Fruit fly (Drosophila melanogaster) whole organism, wandering third instar larva: ENCODE data around the gene Myc.

Experiments used
- Abd-B ChIP-seq: fragments of >200 bp; optimal IDR thresholded peaks from 2 replicates; lab custom pipeline; 2017; ENCODE audit warnings: missing biosample characterization, missing genetic modification characterization
- CG32264 ChIP-seq: fragments of 200-800 bp; sonication (Bioruptor generic); optimal IDR thresholded peaks from 2 replicates; lab custom pipeline; 2016; ENCODE audit warnings: missing biosample characterization, missing genetic modification characterization
- CG9705 ChIP-seq: fragments of 200-800 bp; sonication (Bioruptor generic); optimal IDR thresholded peaks from 2 replicates; lab custom pipeline; 2018; ENCODE audit warnings: missing biosample characterization, mild to moderate bottlenecking, missing genetic modification characterization
- CrebA ChIP-seq: fragments of 200-800 bp; sonication (Bioruptor generic); optimal IDR thresholded peaks from 2 replicates; lab custom pipeline; 2016; ENCODE audit warnings: missing biosample characterization, mild to moderate bottlenecking, missing genetic modification characterization, borderline replicate concordance
- Dfd ChIP-seq: fragments of >200 bp; optimal IDR thresholded peaks from 2 replicates; lab custom pipeline; 2017; ENCODE audit warnings: missing biosample characterization, missing genetic modification characterization
- Dif ChIP-seq: fragments of 200-275, 200-300 bp; sonication (Bioruptor generic); optimal IDR thresholded peaks from 2 replicates; lab custom pipeline; 2018; ENCODE audit warnings: missing biosample characterization, missing genetic modification characterization; ENCODE audit not compliant: partially characterized antibody
- GATAd ChIP-seq: sonication (Bioruptor generic); optimal IDR thresholded peaks from 2 replicates; lab custom pipeline; 2016; ENCODE audit warnings: missing biosample characterization, missing genetic modification characterization
- HLH106 ChIP-seq: fragments of 200-800 bp; optimal IDR thresholded peaks from 3 replicates; lab custom pipeline; 2019; ENCODE audit warnings: missing biosample characterization, mild to moderate bottlenecking, missing genetic modification characterization, moderate library complexity
- Hnf4 ChIP-seq: fragments of 200-800 bp; sonication (Bioruptor generic); optimal IDR thresholded peaks from 2 replicates; lab custom pipeline; 2016; ENCODE audit warnings: missing biosample characterization, mild to moderate bottlenecking, missing genetic modification characterization
- Hr78 ChIP-seq: fragments of >200 bp; optimal IDR thresholded peaks from 2 replicates; lab custom pipeline; 2017; ENCODE audit warnings: missing biosample characterization, missing genetic modification characterization
- Hr83 ChIP-seq: fragments of 200-300 bp; sonication (Bioruptor generic); optimal IDR thresholded peaks from 2 replicates; lab custom pipeline; 2016; ENCODE audit warnings: missing biosample characterization, mild to moderate bottlenecking, missing genetic modification characterization, moderate library complexity; ENCODE audit not compliant: poor library complexity, severe bottlenecking
- Jra ChIP-seq: sonication (Bioruptor generic); optimal IDR thresholded peaks from 2 replicates; lab custom pipeline; 2016; ENCODE audit warnings: missing biosample characterization, missing genetic modification characterization
- Mio ChIP-seq: sonication (Bioruptor generic); optimal IDR thresholded peaks from 2 replicates; lab custom pipeline; 2016; ENCODE audit warnings: missing biosample characterization, missing genetic modification characterization
- Myc ChIP-seq: fragments of >200 bp; optimal IDR thresholded peaks from 2 replicates; lab custom pipeline; 2017
- N ChIP-seq: fragments of >200 bp; optimal IDR thresholded peaks from 2 replicates; lab custom pipeline; 2018; ENCODE audit warnings: missing biosample characterization, missing external identifiers, missing genetic modification characterization
- OdsH ChIP-seq: fragments of 200-800 bp; sonication (Bioruptor generic); optimal IDR thresholded peaks from 2 replicates; lab custom pipeline; 2016; ENCODE audit warnings: missing biosample characterization, mild to moderate bottlenecking, missing genetic modification characterization
- Rel ChIP-seq, 2 experiments: fragments of 200-800 bp; sonication (Bioruptor generic) in 1 of 2; optimal IDR thresholded peaks; 2 replicates in 1 of 2; 3 replicates in 1 of 2; lab custom pipeline; 2016 to 2019; ENCODE audit warnings: mild to moderate bottlenecking in 2 of 2, missing biosample characterization in 2 of 2, missing genetic modification characterization in 2 of 2, moderate library complexity in 1 of 2
- Sp1 ChIP-seq: fragments of 200-800 bp; sonication (Bioruptor generic); optimal IDR thresholded peaks from 3 replicates; lab custom pipeline; 2019; ENCODE audit warnings: missing biosample characterization, mild to moderate bottlenecking, missing genetic modification characterization, moderate library complexity
- Vsx2 ChIP-seq: fragments of 200-300, 225-300 bp; sonication (Bioruptor generic); optimal IDR thresholded peaks from 2 replicates; lab custom pipeline; 2018; ENCODE audit warnings: missing biosample characterization, missing genetic modification characterization; ENCODE audit not compliant: partially characterized antibody
- br ChIP-seq: fragments of 200-800 bp; sonication (Bioruptor generic); optimal IDR thresholded peaks from 2 replicates; lab custom pipeline; 2016; ENCODE audit warnings: missing biosample characterization, missing genetic modification characterization
- brk ChIP-seq: fragments of 200-800 bp; sonication (Bioruptor generic); optimal IDR thresholded peaks from 2 replicates; lab custom pipeline; 2016; ENCODE audit warnings: missing biosample characterization, mild to moderate bottlenecking, missing genetic modification characterization
- dl ChIP-seq, 2 experiments: fragments of 175-275, 200-275 bp in 1 of 2; fragments of 200-275 bp in 1 of 2; sonication (Bioruptor generic); optimal IDR thresholded peaks; lab custom pipeline; 2018; ENCODE audit warnings: mild to moderate bottlenecking in 2 of 2, missing biosample characterization in 2 of 2, missing genetic modification characterization in 2 of 2, moderate library complexity in 2 of 2; ENCODE audit not compliant: partially characterized antibody in 2 of 2, insufficient read depth in 1 of 2
- dmrt93B ChIP-seq: fragments of 200-800 bp; sonication (Bioruptor generic); optimal IDR thresholded peaks from 2 replicates; lab custom pipeline; 2018; ENCODE audit warnings: missing biosample characterization, mild to moderate bottlenecking, missing genetic modification characterization
- dsf ChIP-seq: sonication (Bioruptor generic); optimal IDR thresholded peaks from 2 replicates; lab custom pipeline; 2016; ENCODE audit warnings: missing biosample characterization, missing genetic modification characterization, borderline replicate concordance
- ey ChIP-seq: fragments of 200-800 bp; sonication (Bioruptor generic); optimal IDR thresholded peaks from 2 replicates; lab custom pipeline; 2016; ENCODE audit warnings: missing biosample characterization, missing genetic modification characterization
- foxo ChIP-seq, 2 experiments: fragments of 200-800 bp; sonication (Bioruptor generic); optimal IDR thresholded peaks; 2 replicates in 1 of 2; 3 replicates in 1 of 2; lab custom pipeline; 2016 to 2017; ENCODE audit warnings: missing biosample characterization in 2 of 2, missing genetic modification characterization in 2 of 2
- fru ChIP-seq: fragments of 200-800 bp; sonication (Bioruptor generic); optimal IDR thresholded peaks from 3 replicates; lab custom pipeline; 2016; ENCODE audit warnings: missing biosample characterization, mild to moderate bottlenecking, missing genetic modification characterization
- h ChIP-seq: fragments of 200-800 bp; sonication (Bioruptor generic); optimal IDR thresholded peaks from 3 replicates; lab custom pipeline; 2016; ENCODE audit warnings: missing biosample characterization, mild to moderate bottlenecking, missing genetic modification characterization
- jim ChIP-seq: fragments of 175-275, 200-325 bp; sonication (Bioruptor generic); optimal IDR thresholded peaks from 2 replicates; lab custom pipeline; 2016; ENCODE audit warnings: missing biosample characterization, mild to moderate bottlenecking, missing genetic modification characterization
- lola ChIP-seq: fragments of >200 bp; optimal IDR thresholded peaks from 2 replicates; lab custom pipeline; 2017; ENCODE audit warnings: missing biosample characterization, missing genetic modification characterization
- pan ChIP-seq: fragments of >200 bp; optimal IDR thresholded peaks from 2 replicates; lab custom pipeline; 2017
- psq ChIP-seq: fragments of 200-800 bp; sonication (Bioruptor generic); optimal IDR thresholded peaks from 3 replicates; lab custom pipeline; 2017; ENCODE audit warnings: missing biosample characterization, mild to moderate bottlenecking, missing genetic modification characterization, moderate library complexity
- rgr ChIP-seq: fragments of 200-800 bp; sonication (Bioruptor generic); optimal IDR thresholded peaks from 3 replicates; lab custom pipeline; 2016; ENCODE audit warnings: missing biosample characterization, mild to moderate bottlenecking, missing genetic modification characterization
- sage ChIP-seq: fragments of 200-800 bp; sonication (Bioruptor generic); optimal IDR thresholded peaks from 2 replicates; lab custom pipeline; 2016; ENCODE audit warnings: missing biosample characterization, mild to moderate bottlenecking, missing genetic modification characterization
- sv ChIP-seq: fragments of 200-800 bp; sonication (Bioruptor generic); optimal IDR thresholded peaks from 3 replicates; lab custom pipeline; 2016; ENCODE audit warnings: missing biosample characterization, missing genetic modification characterization
- tai ChIP-seq: sonication (Bioruptor generic); optimal IDR thresholded peaks from 2 replicates; lab custom pipeline; 2016; ENCODE audit warnings: missing biosample characterization, missing genetic modification characterization
- usp ChIP-seq: fragments of >200 bp; optimal IDR thresholded peaks from 2 replicates; lab custom pipeline; 2017; ENCODE audit warnings: missing biosample characterization, missing genetic modification characterization
- woc ChIP-seq: sonication (Bioruptor generic); optimal IDR thresholded peaks from 2 replicates; lab custom pipeline; 2016; ENCODE audit warnings: missing biosample characterization, mild to moderate bottlenecking, missing genetic modification characterization

Myc gene

dm6 chrX:3411812-3412211 lies 38.9 kb downstream of the Myc start:
- TF ChIP-seq Hr78 = no peak
- TF ChIP-seq psq (GFP tag; lab: Kevin White, UChicago) = peak; percentile 73
- peak; percentile 50 for TF ChIP-seq Rel (GFP tag; optimal IDR thresholded peaks at IDR 0.05; lab: Kevin White, UChicago)
- TF ChIP-seq Rel (tag; optimal IDR thresholded peaks at IDR 0.05; lab: Kevin White, UChicago) = no peak
- peak; percentile 49 for TF ChIP-seq CrebA
- no peak for TF ChIP-seq dsf (GFP tag; lab: Kevin White, UChicago)
- TF ChIP-seq HLH106 (tag; lab: Kevin White, UChicago) = peak; percentile 54
- no peak for TF ChIP-seq lola (GFP tag; lab: Kevin White, UChicago)
- TF ChIP-seq h (GFP tag; lab: Kevin White, UChicago) = peak; percentile 81
- TF ChIP-seq br = peak; percentile 82
- TF ChIP-seq N (GFP tag; lab: Kevin White, UChicago) = no peak
- no peak for TF ChIP-seq sv (GFP tag; lab: Kevin White, UChicago)
- TF ChIP-seq OdsH (GFP tag; lab: Kevin White, UChicago) = peak; percentile 81
- TF ChIP-seq Sp1 (GFP tag; lab: Kevin White, UChicago) = peak; percentile 57
- TF ChIP-seq rgr (GFP tag; lab: Kevin White, UChicago) = peak; percentile 85
- TF ChIP-seq ey (GFP tag; lab: Kevin White, UChicago) = peak; percentile 83
- no peak for TF ChIP-seq Mio (GFP tag; lab: Kevin White, UChicago)
- peak; percentile 26 for TF ChIP-seq brk (GFP tag; lab: Kevin White, UChicago)
- TF ChIP-seq Myc (lab: Kevin White, UChicago) = no peak
- peak; percentile 54 for TF ChIP-seq sage
- TF ChIP-seq Dfd (GFP tag; lab: Kevin White, UChicago) = no peak
- TF ChIP-seq Dif = no peak
- TF ChIP-seq Abd-B (GFP tag; lab: Kevin White, UChicago) = no peak
- no peak for TF ChIP-seq CG9705 (GFP tag; lab: Kevin White, UChicago)
- no peak for TF ChIP-seq usp (GFP tag; lab: Kevin White, UChicago)
- no peak for TF ChIP-seq Jra (GFP tag; lab: Kevin White, UChicago)
- peak; percentile 82 for TF ChIP-seq woc (GFP tag; lab: Kevin White, UChicago)
- peak; percentile 67 for TF ChIP-seq dmrt93B (GFP tag; lab: Kevin White, UChicago)
- TF ChIP-seq jim (GFP tag; lab: Kevin White, UChicago) = no peak
- no peak for TF ChIP-seq GATAd (GFP tag; lab: Kevin White, UChicago)
- TF ChIP-seq tai = peak; percentile 17
- peak; percentile 89 for TF ChIP-seq fru (GFP tag; lab: Kevin White, UChicago)
- TF ChIP-seq Hnf4 (GFP tag; lab: Kevin White, UChicago) = peak; percentile 79
- no peak for TF ChIP-seq Vsx2
- peak in 1 of 2 experiments; percentile 86 for TF ChIP-seq foxo (GFP tag; optimal IDR thresholded peaks at IDR 0.05; lab: Kevin White, UChicago)
- TF ChIP-seq pan = no peak
- TF ChIP-seq CG32264 (GFP tag; lab: Kevin White, UChicago) = peak; percentile 56
- TF ChIP-seq dl (GFP tag; optimal IDR thresholded peaks at IDR 0.05; lab: Kevin White, UChicago; ENCODE audit: insufficient read depth in 1 of 2, partially characterized antibody in 2 of 2) = no peak
- no peak for TF ChIP-seq Hr83
- TF ChIP-seq, all 38 proteins: peak for 19

dm6 chrX:3412855-3413254 lies 39.9 kb downstream of the Myc start:
- TF ChIP-seq fru (GFP tag; lab: Kevin White, UChicago) = peak; percentile 60
- peak; percentile 29 for TF ChIP-seq Sp1 (GFP tag; lab: Kevin White, UChicago)
- TF ChIP-seq CrebA = peak; percentile 7
- peak; percentile 95 for TF ChIP-seq jim (GFP tag; lab: Kevin White, UChicago)
- no peak for TF ChIP-seq tai
- TF ChIP-seq, all 38 proteins: peak for 4
